Worm (Caenorhabditis elegans) whole organism, L1 larva: ENCODE data around the gene fozi-1.

Source experiments
- dpl-1 ChIP-seq, 3 experiments: fragments of 150-350 bp in 2 of 3; sonication (generic microtip) in 1 of 3; optimal IDR thresholded peaks; 2 replicates each; lab custom pipeline; 2014 to 2017; ENCODE audit warnings: missing biosample characterization in 3 of 3, missing genetic modification characterization in 3 of 3, missing genetic modification reagents in 3 of 3
- nhr-71 ChIP-seq: sonication (generic microtip); optimal IDR thresholded peaks from 2 replicates; lab custom pipeline; 2016; ENCODE audit warnings: mild to moderate bottlenecking, missing genetic modification characterization, moderate library complexity, missing compliant biosample characterization
- pqm-1 ChIP-seq: sonication (generic microtip); optimal IDR thresholded peaks from 3 replicates; lab custom pipeline; 2017; ENCODE audit warnings: missing biosample characterization, missing genetic modification characterization
- skn-1 ChIP-seq: fragments of 150-350 bp; optimal IDR thresholded peaks from 2 replicates; lab custom pipeline; 2014; ENCODE audit warnings: missing biosample characterization, missing genetic modification characterization
- unc-130 ChIP-seq: fragments of 150-350 bp; optimal IDR thresholded peaks from 2 replicates; lab custom pipeline; 2017; ENCODE audit warnings: missing biosample characterization, missing genetic modification characterization, inconsistent platforms
- ztf-11 ChIP-seq, 2 experiments: sonication (generic microtip); optimal IDR thresholded peaks; 2 replicates each; lab custom pipeline; 2016 to 2017; ENCODE audit warnings: missing genetic modification characterization in 2 of 2, missing biosample characterization in 1 of 2, missing compliant biosample characterization in 1 of 2

DNA sequence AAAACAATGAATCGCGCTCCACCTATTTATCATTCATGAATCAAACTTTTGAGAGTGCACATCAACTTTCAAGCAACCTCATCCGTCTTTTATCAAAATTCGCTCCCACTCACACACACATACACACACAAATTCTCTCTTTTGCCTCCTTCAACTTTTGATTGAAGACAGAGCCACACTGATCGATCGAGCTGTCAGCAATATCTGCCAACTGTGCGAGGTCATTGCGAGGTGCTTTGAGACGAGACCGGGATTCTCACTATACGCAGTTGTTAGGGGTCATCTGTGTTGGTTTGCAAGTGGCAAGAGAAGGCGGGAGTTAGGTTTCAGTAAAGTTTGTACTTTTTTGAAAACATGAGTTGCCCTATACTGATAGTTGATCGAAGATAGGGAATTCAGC is 64.5 kb downstream of the fozi-1 start:
- TF ChIP-seq skn-1 (tag; lab: Kevin White, UChicago) (no peak), unc-130 (tag; lab: Kevin White, UChicago) (no peak), pqm-1 (no peak), dpl-1 (GFP tag; optimal IDR thresholded peaks at IDR 0.05; lab: Kevin White, UChicago) (no peak), nhr-71 (tag; lab: Kevin White, UChicago) (peak; percentile 26), ztf-11 (tag; optimal IDR thresholded peaks at IDR 0.05; lab: Kevin White, UChicago) (no peak)
